Worm (Caenorhabditis elegans): ENCODE data around the gene B0353.1.

The B0353.1 gene

DNA sequence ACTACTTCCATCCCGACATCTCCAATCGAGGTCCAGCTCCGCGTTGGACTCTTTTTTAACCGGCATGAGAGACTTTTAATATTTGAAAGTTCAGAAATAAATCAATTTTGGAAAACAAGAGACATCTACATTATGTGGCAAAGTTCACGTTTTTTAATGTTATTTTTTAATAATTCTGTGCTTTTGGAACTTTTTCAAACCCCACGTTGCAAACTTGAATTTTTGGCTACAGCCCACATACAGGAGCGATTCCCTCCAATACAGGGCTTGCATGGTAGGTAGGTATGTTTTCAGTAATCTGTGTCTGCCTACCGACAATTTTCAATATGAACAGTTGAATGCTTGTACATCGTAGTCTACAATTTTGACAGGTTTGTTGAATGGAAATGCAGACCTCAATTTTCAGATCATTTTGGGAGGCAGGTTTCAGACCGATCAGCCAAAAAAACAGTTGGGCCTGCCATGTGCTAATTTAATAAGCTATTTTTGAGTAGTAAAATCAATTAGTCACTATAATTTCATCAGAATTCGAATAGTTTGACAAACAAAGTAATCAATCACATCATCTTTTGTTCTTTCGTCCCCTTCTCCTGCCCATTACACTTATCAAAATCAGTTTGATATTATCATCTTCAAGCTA, 49.8 kb downstream of the B0353.1 start, which contains the start of the genes Y55B1AR.4 and ttr-7:
Gene Y55B1AR.4, minus strand, starts transcription at position 101 of the 640 bp plus-strand sequence.
Gene ttr-7, plus strand, starts transcription at position 590 of the 640 bp plus-strand sequence.
- TF ChIP-seq dmd-9 (GFP tag; IDR thresholded peaks at IDR 0.05) (no peak), F44E2.7 (GFP tag; IDR thresholded peaks at IDR 0.05) (no peak), lin-38 (GFP tag; IDR thresholded peaks at IDR 0.05) (no peak), nhr-25 (tag; optimal IDR thresholded peaks at IDR 0.05; ENCODE audit: borderline replicate concordance, insufficient read depth) (no peak), attf-4 (tag; optimal IDR thresholded peaks at IDR 0.05) (no peak), nhr-76 (tag; optimal IDR thresholded peaks at IDR 0.05) (no peak), mdt-29 (GFP tag; IDR thresholded peaks at IDR 0.05) (no peak), mdl-1 (tag; optimal IDR thresholded peaks at IDR 0.05) (no peak), ZK337.2 (GFP tag; IDR thresholded peaks at IDR 0.05) (no peak), ceh-28 (tag; optimal IDR thresholded peaks at IDR 0.05) (no peak), zip-2 (tag; optimal IDR thresholded peaks at IDR 0.05) (no peak), ctbp-1 (GFP tag; IDR thresholded peaks at IDR 0.05) (no peak), zfp-3 (GFP tag; conservative IDR thresholded peaks at IDR 0.05) (no peak), cey-2 (tag; optimal IDR thresholded peaks at IDR 0.05; ENCODE audit: borderline replicate concordance, insufficient read depth) (no peak), pha-4 (GFP tag; IDR thresholded peaks at IDR 0.05) (no peak), pha-4 (tag; optimal IDR thresholded peaks at IDR 0.05) (no peak), hmg-1.1 (GFP tag; IDR thresholded peaks at IDR 0.05) (no peak), daf-16 (GFP tag; optimal IDR thresholded peaks at IDR 0.05) (no peak), daf-16 (tag; optimal IDR thresholded peaks at IDR 0.05) (no peak), lin-1 (GFP tag; IDR thresholded peaks at IDR 0.05) (no peak), F10B5.3 (tag; optimal IDR thresholded peaks at IDR 0.05) (no peak), lsy-2 (tag; optimal IDR thresholded peaks at IDR 0.05) (no peak)

DNA sequence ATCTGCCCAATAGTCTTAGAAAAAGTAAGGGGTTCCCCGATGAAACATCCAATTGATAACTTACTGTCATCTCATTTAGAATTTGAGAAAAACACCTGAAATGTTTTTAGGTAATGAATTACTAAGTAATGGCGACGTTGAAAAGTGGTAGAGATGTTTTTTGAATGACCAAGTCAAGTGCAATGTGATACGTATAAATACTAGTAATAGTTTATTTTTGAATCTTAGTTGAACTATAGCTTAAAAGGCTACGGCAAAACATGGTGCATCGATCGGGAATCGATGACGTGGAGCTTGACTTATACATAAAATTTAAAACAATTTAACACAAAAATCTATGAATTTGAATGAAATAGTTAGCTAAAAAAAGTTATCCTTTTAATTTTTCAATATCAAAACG, 53.8 kb downstream of the B0353.1 start, which contains the start of gene best-17:
Gene best-17, minus strand, starts transcription at position 101 of the 400 bp plus-strand sequence.
- TF ChIP-seq rbr-2 (tag; optimal IDR thresholded peaks at IDR 0.05): no peak
- TF ChIP-seq nhr-6 (tag; optimal IDR thresholded peaks at IDR 0.05): no peak
- TF ChIP-seq dpl-1 (GFP tag; optimal IDR thresholded peaks at IDR 0.05): no peak
- TF ChIP-seq F37D6.2 (tag; optimal IDR thresholded peaks at IDR 0.05): no peak
- TF ChIP-seq daf-19 (GFP tag; conservative IDR thresholded peaks at IDR 0.05): no peak
- no peak for TF ChIP-seq snpc-4 (tag; optimal IDR thresholded peaks at IDR 0.05)
- no peak for TF ChIP-seq ztf-7 (tag; optimal IDR thresholded peaks at IDR 0.05)
- TF ChIP-seq Y105C5A.15 (GFP tag; IDR thresholded peaks at IDR 0.05): no peak
- TF ChIP-seq R02D3.7 (tag; optimal IDR thresholded peaks at IDR 0.05): no peak

- no peak for TF ChIP-seq rbr-2 (tag; optimal IDR thresholded peaks at IDR 0.05)
- no peak for TF ChIP-seq lin-38 (GFP tag; IDR thresholded peaks at IDR 0.05)
- no peak for TF ChIP-seq unc-62 (GFP tag; optimal IDR thresholded peaks at IDR 0.05 in 1 of 2)
- TF ChIP-seq unc-62 (tag; optimal IDR thresholded peaks at IDR 0.05): no peak
- no peak for TF ChIP-seq dmd-8 (GFP tag; IDR thresholded peaks at IDR 0.05)
These were observed 56.1 kb downstream of the B0353.1 start for ce11 chrIII:611900-612299.

ce11 chrIII:612759-613158, 57.0 kb downstream of the B0353.1 start:
- TF ChIP-seq aha-1 (tag) (peak; percentile 81), unc-62 (GFP tag; optimal IDR thresholded peaks at IDR 0.05 in 1 of 2) (peak in 1 of 2 experiments; percentile 66), unc-62 (tag; optimal IDR thresholded peaks at IDR 0.05) (no peak), mdt-29 (GFP tag; IDR thresholded peaks at IDR 0.05) (no peak)
